Worm (Caenorhabditis elegans): ENCODE measurements around the gene clec-139.

The clec-139 gene

ce11 chrII:4648785-4649184 lies 27.2 kb upstream of the clec-139 start, which contains the start of gene lgc-27 (continued):
- TF ChIP-seq fos-1 (tag; optimal IDR thresholded peaks at IDR 0.05), result no peak

DNA sequence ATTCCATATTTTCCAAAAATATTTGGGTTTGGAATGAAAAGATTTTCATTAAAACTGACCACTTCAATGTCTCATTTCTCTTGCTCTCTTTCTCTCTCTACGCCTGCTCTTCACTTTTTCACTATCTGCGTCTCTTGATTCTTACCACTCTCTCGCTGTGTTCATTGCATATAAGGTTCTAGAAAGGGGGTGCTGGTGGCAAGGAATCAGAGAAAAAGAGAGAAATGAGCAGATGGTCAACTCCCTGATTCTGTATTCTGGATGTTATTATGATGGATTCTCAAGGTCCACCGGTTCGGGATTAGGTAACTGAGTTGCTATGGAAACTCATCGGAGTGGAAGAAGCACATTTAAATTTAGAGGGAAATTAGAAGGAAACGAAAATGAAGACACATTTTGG lies 19.2 kb upstream of the clec-139 start:
- TF ChIP-seq efl-3 (GFP tag; optimal IDR thresholded peaks at IDR 0.05) (no peak), fkh-8 (tag; optimal IDR thresholded peaks at IDR 0.05) (peak; percentile 29), ceh-90 (tag; optimal IDR thresholded peaks at IDR 0.05) (no peak), lin-35 (GFP tag; optimal IDR thresholded peaks at IDR 0.05) (peak in 1 of 2 experiments; percentile 5), ceh-82 (tag; optimal IDR thresholded peaks at IDR 0.05) (peak in 1 of 3 experiments; percentile 4), lin-14 (GFP tag; optimal IDR thresholded peaks at IDR 0.05) (peak; percentile 49), nhr-90 (tag; optimal IDR thresholded peaks at IDR 0.05; ENCODE audit: poor library complexity) (no peak), nhr-77 (tag; optimal IDR thresholded peaks at IDR 0.05) (no peak), snu-23 (GFP tag; optimal IDR thresholded peaks at IDR 0.05) (no peak), sptf-1 (tag; optimal IDR thresholded peaks at IDR 0.05) (no peak), unc-86 (tag; optimal IDR thresholded peaks at IDR 0.05) (no peak), hlh-4 (tag; optimal IDR thresholded peaks at IDR 0.05) (no peak), elt-2 (tag; optimal IDR thresholded peaks at IDR 0.05) (no peak), fkh-4 (tag; optimal IDR thresholded peaks at IDR 0.05; ENCODE audit: borderline replicate concordance) (no peak), ceh-88 (GFP tag; IDR thresholded peaks at IDR 0.05) (no peak), efl-1 (optimal IDR thresholded peaks at IDR 0.05) (peak; percentile 36 to 44), efl-1 (GFP tag; optimal IDR thresholded peaks at IDR 0.05 in 1 of 2) (no peak), C16A3.4 (tag; optimal IDR thresholded peaks at IDR 0.05) (no peak), rnt-1 (tag; optimal IDR thresholded peaks at IDR 0.05) (peak; percentile 9), mep-1 (tag; optimal IDR thresholded peaks at IDR 0.05) (peak; percentile 5), nhr-20 (tag; optimal IDR thresholded peaks at IDR 0.05) (no peak), dsc-1 (tag; optimal IDR thresholded peaks at IDR 0.05) (no peak)

ce11 chrII:4638891-4639290 lies 17.3 kb upstream of the clec-139 start:
- TF ChIP-seq nhr-85 (tag) (peak; percentile 65), egl-13 (tag; optimal IDR thresholded peaks at IDR 0.05) (no peak), lin-13 (GFP tag; optimal IDR thresholded peaks at IDR 0.05) (no peak), nhr-71 (tag; optimal IDR thresholded peaks at IDR 0.05) (no peak), grh-1 (GFP tag; IDR thresholded peaks at IDR 0.05) (peak; percentile 50), nhr-84 (tag; optimal IDR thresholded peaks at IDR 0.05) (no peak), mep-1 (tag; optimal IDR thresholded peaks at IDR 0.05) (peak; percentile 31), lin-39 (tag; optimal IDR thresholded peaks at IDR 0.05) (no peak), lin-14 (GFP tag; optimal IDR thresholded peaks at IDR 0.05) (peak; percentile 69), unc-30 (tag; optimal IDR thresholded peaks at IDR 0.05) (no peak), nhr-237 (tag; optimal IDR thresholded peaks at IDR 0.05) (no peak), hpl-2 (GFP tag; optimal IDR thresholded peaks at IDR 0.05) (no peak), elt-3 (tag; optimal IDR thresholded peaks at IDR 0.05) (peak in 1 of 6 experiments; percentile 38), blmp-1 (tag; optimal IDR thresholded peaks at IDR 0.05) (peak; percentile 79), efl-1 (optimal IDR thresholded peaks at IDR 0.05) (peak in 1 of 2 experiments; percentile 8), efl-1 (GFP tag; optimal IDR thresholded peaks at IDR 0.05 in 1 of 2) (peak in 1 of 2 experiments; percentile 87), tlp-1 (tag; optimal IDR thresholded peaks at IDR 0.05) (no peak)

- no peak for TF ChIP-seq efl-1 (optimal IDR thresholded peaks at IDR 0.05)
- peak in 1 of 2 experiments; percentile 66 for TF ChIP-seq efl-1 (GFP tag; optimal IDR thresholded peaks at IDR 0.05 in 1 of 2)
- TF ChIP-seq nhr-71 (tag; optimal IDR thresholded peaks at IDR 0.05), result no peak
Observed at ce11 chrII:4638241-4638640, 16.7 kb upstream of the clec-139 start, which contains the start of gene che-10. Gene che-10, minus strand, starts transcription at chrII:4638341.

ce11 chrII:4631479-4631878 lies 9.9 kb upstream of the clec-139 start:
- no peak for TF ChIP-seq ztf-4 (tag; optimal IDR thresholded peaks at IDR 0.05)

All from whole organism, L1 larva.